Worm (Caenorhabditis elegans) whole organism, L1 larva: ENCODE data around the gene F49E12.10.

Experiments used
- C16A3.4 ChIP-seq: fragments of 150-350 bp; optimal IDR thresholded peaks from 2 replicates; lab custom pipeline; 2014; ENCODE audit warnings: missing biosample characterization, missing genetic modification characterization
- F16B12.6 ChIP-seq: fragments of 150-350 bp; optimal IDR thresholded peaks from 2 replicates; lab custom pipeline; 2014; ENCODE audit warnings: missing biosample characterization, missing genetic modification characterization
- aha-1 ChIP-seq: fragments of 150-350 bp; optimal IDR thresholded peaks from 2 replicates; lab custom pipeline; 2014; ENCODE audit warnings: missing biosample characterization, missing genetic modification characterization
- ama-1 ChIP-seq: fragments of 150-350 bp; optimal IDR thresholded peaks from 2 replicates; lab custom pipeline; 2014
- blmp-1 ChIP-seq: fragments of 150-350 bp; optimal IDR thresholded peaks from 2 replicates; lab custom pipeline; 2014; ENCODE audit warnings: missing biosample characterization, missing genetic modification characterization
- ceh-8 ChIP-seq: fragments of 200-800 bp; sonication (Bioruptor generic); optimal IDR thresholded peaks from 2 replicates; lab custom pipeline; 2018; ENCODE audit warnings: mild to moderate bottlenecking, missing genetic modification characterization, moderate library complexity, missing compliant biosample characterization
- ces-1 ChIP-seq: fragments of 150-350 bp; optimal IDR thresholded peaks from 2 replicates; lab custom pipeline; 2014; ENCODE audit warnings: missing biosample characterization, missing genetic modification reagents, missing genetic modification characterization
- dsc-1 ChIP-seq: sonication (generic microtip); optimal IDR thresholded peaks from 2 replicates; lab custom pipeline; 2016; ENCODE audit warnings: mild to moderate bottlenecking, missing genetic modification characterization, missing compliant biosample characterization
- efl-1 ChIP-seq, 4 experiments: fragments of 150-350 bp; optimal IDR thresholded peaks in 3 of 4; peaks in 1 of 4; 1 replicate in 1 of 4; 2 replicates in 3 of 4; lab custom pipeline; 2014; ENCODE audit warnings: missing biosample characterization in 2 of 4, missing genetic modification characterization in 2 of 4, missing genetic modification reagents in 2 of 4
- efl-3 ChIP-seq: fragments of 200-800 bp; sonication (Bioruptor generic); optimal IDR thresholded peaks from 2 replicates; lab custom pipeline; 2018; ENCODE audit warnings: mild to moderate bottlenecking, missing genetic modification characterization, missing compliant biosample characterization
- egl-13 ChIP-seq: sonication (generic microtip); optimal IDR thresholded peaks from 2 replicates; lab custom pipeline; 2016; ENCODE audit warnings: missing genotype, missing genetic modification reagents, missing genetic modification characterization, missing compliant biosample characterization
- elt-2 ChIP-seq: sonication (generic microtip); optimal IDR thresholded peaks from 2 replicates; lab custom pipeline; 2016; ENCODE audit warnings: missing genetic modification characterization, mild to moderate bottlenecking, inconsistent platforms, missing compliant biosample characterization, missing genetic modification reagents
- ets-5 ChIP-seq: fragments of 200-800 bp; sonication (Bioruptor generic); IDR thresholded peaks from 2 replicates; pipeline ENCODE4 v1.3.6; 2022; ENCODE audit warnings: missing genetic modification characterization, missing compliant biosample characterization
- fkh-4 ChIP-seq: sonication (generic microtip); optimal IDR thresholded peaks from 2 replicates; lab custom pipeline; 2016; ENCODE audit warnings: missing compliant biosample characterization, missing genetic modification characterization, borderline replicate concordance
- fkh-8 ChIP-seq: sonication (generic microtip); optimal IDR thresholded peaks from 2 replicates; lab custom pipeline; 2016; ENCODE audit warnings: mild to moderate bottlenecking, missing genetic modification characterization, missing compliant biosample characterization
- fos-1 ChIP-seq: fragments of 150-350 bp; optimal IDR thresholded peaks from 2 replicates; lab custom pipeline; 2014; ENCODE audit warnings: missing biosample characterization, missing genetic modification characterization
- hlh-17 ChIP-seq: fragments of 200-800 bp; sonication (Bioruptor generic); optimal IDR thresholded peaks from 2 replicates; lab custom pipeline; 2018; ENCODE audit warnings: missing genetic modification characterization, mild to moderate bottlenecking, missing compliant biosample characterization, moderate library complexity, borderline replicate concordance
- isw-1 ChIP-seq: fragments of 200-800 bp; sonication (Bioruptor generic); IDR thresholded peaks from 2 replicates; pipeline ENCODE4 v1.3.6; 2022; ENCODE audit warnings: missing genetic modification characterization, missing compliant biosample characterization
- jun-1 ChIP-seq: fragments of 150-350 bp; optimal IDR thresholded peaks from 2 replicates; lab custom pipeline; 2014; ENCODE audit warnings: missing biosample characterization, missing genetic modification reagents, missing genetic modification characterization
- lin-14 ChIP-seq: fragments of 200-800 bp; sonication (Bioruptor generic); optimal IDR thresholded peaks from 2 replicates; lab custom pipeline; 2018; ENCODE audit warnings: mild to moderate bottlenecking, missing genetic modification characterization, moderate library complexity, missing compliant biosample characterization
- lin-35 ChIP-seq, 2 experiments: fragments of 150-350 bp; optimal IDR thresholded peaks; 2 replicates each; lab custom pipeline; 2014; ENCODE audit warnings: missing biosample characterization in 2 of 2, missing genetic modification characterization in 2 of 2, missing genetic modification reagents in 2 of 2
- lin-39 ChIP-seq: fragments of 150-350 bp; optimal IDR thresholded peaks from 2 replicates; lab custom pipeline; 2014; ENCODE audit warnings: missing biosample characterization, missing genetic modification reagents, missing genetic modification characterization
- lir-3 ChIP-seq: sonication (generic microtip); optimal IDR thresholded peaks from 2 replicates; lab custom pipeline; 2016; ENCODE audit warnings: mild to moderate bottlenecking, missing genetic modification characterization, moderate library complexity, missing compliant biosample characterization; ENCODE audit not compliant: poor library complexity
- mef-2 ChIP-seq: fragments of 150-350 bp; optimal IDR thresholded peaks from 2 replicates; lab custom pipeline; 2014; ENCODE audit warnings: missing biosample characterization, missing genetic modification characterization
- nhr-237 ChIP-seq: fragments of 150-350 bp; optimal IDR thresholded peaks from 2 replicates; lab custom pipeline; 2014; ENCODE audit warnings: missing biosample characterization, missing genetic modification characterization
- nhr-47 ChIP-seq: sonication (generic microtip); optimal IDR thresholded peaks from 2 replicates; lab custom pipeline; 2016; ENCODE audit warnings: mild to moderate bottlenecking, missing genetic modification characterization, moderate library complexity, missing compliant biosample characterization
- nhr-85 ChIP-seq: sonication (generic microtip); peaks from one replicate; lab custom pipeline; 2016; ENCODE audit warnings: missing genetic modification characterization, inconsistent platforms, missing compliant biosample characterization
- pag-3 ChIP-seq: sonication (generic microtip); optimal IDR thresholded peaks from 2 replicates; lab custom pipeline; 2017; ENCODE audit warnings: missing genetic modification characterization, mild to moderate bottlenecking, missing compliant biosample characterization, antibody characterized with exemption, borderline replicate concordance; ENCODE audit not compliant: insufficient read depth
- pqm-1 ChIP-seq: sonication (generic microtip); optimal IDR thresholded peaks from 3 replicates; lab custom pipeline; 2017; ENCODE audit warnings: missing biosample characterization, missing genetic modification characterization
- sox-4 ChIP-seq: sonication (generic microtip); optimal IDR thresholded peaks from 2 replicates; lab custom pipeline; 2016; ENCODE audit warnings: missing genetic modification characterization, missing compliant biosample characterization
- sptf-1 ChIP-seq: fragments of 150-350 bp; optimal IDR thresholded peaks from 2 replicates; lab custom pipeline; 2014; ENCODE audit warnings: missing biosample characterization, missing genetic modification characterization
- swsn-7 ChIP-seq: sonication (generic microtip); optimal IDR thresholded peaks from 2 replicates; lab custom pipeline; 2016; ENCODE audit warnings: missing genetic modification characterization, missing compliant biosample characterization
- tlp-1 ChIP-seq: fragments of 150-350 bp; optimal IDR thresholded peaks from 2 replicates; lab custom pipeline; 2014; ENCODE audit warnings: missing biosample characterization, missing genetic modification characterization
- unc-62 ChIP-seq: fragments of 150-350 bp; optimal IDR thresholded peaks from 2 replicates; lab custom pipeline; 2014; ENCODE audit warnings: missing biosample characterization, missing genetic modification reagents, missing genetic modification characterization
- xbp-1 ChIP-seq: sonication (generic microtip); optimal IDR thresholded peaks from 2 replicates; lab custom pipeline; 2016; ENCODE audit warnings: missing genetic modification characterization, missing compliant biosample characterization
- zag-1 ChIP-seq: fragments of 150-350 bp; optimal IDR thresholded peaks from 2 replicates; lab custom pipeline; 2014; ENCODE audit warnings: missing biosample characterization, missing genetic modification characterization
- ztf-11 ChIP-seq, 2 experiments: sonication (generic microtip); optimal IDR thresholded peaks; 2 replicates each; lab custom pipeline; 2016 to 2017; ENCODE audit warnings: missing genetic modification characterization in 2 of 2, missing biosample characterization in 1 of 2, missing compliant biosample characterization in 1 of 2
- ztf-4 ChIP-seq: fragments of 150-350 bp; optimal IDR thresholded peaks from 2 replicates; lab custom pipeline; 2014; ENCODE audit warnings: missing biosample characterization, missing genetic modification characterization

F49E12.10 gene

DNA sequence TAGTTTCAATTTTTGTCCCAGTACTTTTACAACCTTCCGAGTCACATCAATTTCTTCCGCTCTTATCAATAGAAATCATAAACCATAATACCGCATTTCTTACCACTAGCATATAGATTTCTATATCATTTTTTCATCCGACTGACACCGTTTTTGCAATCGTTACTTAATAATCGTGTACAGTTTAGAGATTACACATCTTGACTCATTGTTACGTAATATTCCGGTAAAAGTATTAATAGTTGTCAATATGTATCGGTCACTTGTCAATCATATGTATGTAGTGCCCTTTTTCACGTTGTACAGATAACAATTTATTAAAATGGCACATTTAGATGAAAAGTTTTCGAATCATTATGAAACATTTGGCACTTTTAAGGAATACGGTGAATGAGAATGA lies 9.1 kb downstream of the F49E12.10 start:
- TF ChIP-seq xbp-1 (tag; lab: Kevin White, UChicago) (no peak), ama-1 (lab: Kevin White, UChicago) (no peak), sptf-1 (tag; lab: Kevin White, UChicago) (no peak), ztf-4 (tag; lab: Kevin White, UChicago) (no peak), aha-1 (tag; lab: Kevin White, UChicago) (no peak), unc-62 (GFP tag; lab: Kevin White, UChicago) (no peak), dsc-1 (no peak), elt-2 (peak; percentile 77), jun-1 (peak; percentile 48), fkh-8 (tag; lab: Kevin White, UChicago) (no peak), fkh-4 (tag; lab: Kevin White, UChicago) (no peak), isw-1 (GFP tag; lab: Robert Waterston, UW) (no peak), nhr-47 (tag; lab: Kevin White, UChicago) (no peak), nhr-237 (tag; lab: Kevin White, UChicago) (no peak), sox-4 (tag; lab: Kevin White, UChicago) (no peak), pqm-1 (tag; lab: Kevin White, UChicago) (no peak)

DNA sequence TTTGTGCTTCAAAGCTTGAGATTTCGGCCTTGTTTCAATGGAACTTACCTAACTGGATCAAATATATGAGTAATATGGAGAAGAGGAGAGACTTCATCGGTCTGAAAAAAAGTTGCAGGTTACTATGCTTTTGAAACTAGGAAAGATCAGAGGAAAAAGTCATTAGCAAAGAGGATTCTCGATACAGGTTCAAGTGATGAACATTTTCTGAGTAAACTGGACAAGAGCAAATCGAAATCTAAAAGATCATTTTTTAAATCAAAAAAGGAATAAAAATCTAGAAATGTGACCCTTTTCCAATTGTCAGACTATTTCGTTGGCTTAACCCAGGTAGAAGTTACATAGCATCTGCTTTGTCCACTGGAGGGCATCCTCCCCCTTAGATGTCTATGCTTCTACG lies 13.9 kb downstream of the F49E12.10 start, which contains the start of gene skpo-1:
Gene skpo-1, minus strand, starts transcription at position 101 of the 400 bp plus-strand sequence.
- TF ChIP-seq nhr-85 (tag; lab: Kevin White, UChicago) (no peak), efl-1 (optimal IDR thresholded peaks at IDR 0.05; lab: Kevin White, UChicago) (no peak), efl-1 (GFP tag; optimal IDR thresholded peaks at IDR 0.05 in 1 of 2; lab: Kevin White, UChicago) (peak in 1 of 2 experiments; percentile 10)

DNA sequence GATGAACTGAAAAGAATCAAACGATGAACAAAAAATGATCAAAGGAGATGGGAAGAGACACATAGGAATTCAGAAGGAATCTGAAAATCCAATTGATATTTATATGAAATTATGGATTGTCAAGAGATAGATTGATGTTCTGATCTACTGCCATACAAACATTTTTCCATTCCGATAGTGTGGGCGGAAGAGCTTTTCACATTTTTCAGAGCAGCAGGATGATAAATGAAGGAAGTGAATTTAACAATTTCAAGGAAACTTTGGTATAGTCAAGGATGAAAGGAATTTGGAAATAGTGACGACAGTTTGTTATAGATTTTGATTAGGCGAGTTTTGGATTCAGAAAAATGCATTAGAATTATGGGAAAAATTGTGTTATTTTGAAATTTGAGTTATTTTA lies 14.5 kb downstream of the F49E12.10 start, which contains the start of gene ubc-24:
Gene ubc-24, plus strand, starts transcription at position 301 of the 400 bp plus-strand sequence.
- no peak for TF ChIP-seq efl-3
- no peak for TF ChIP-seq ztf-4 (tag; lab: Kevin White, UChicago)
- no peak for TF ChIP-seq pag-3 (tag; lab: Kevin White, UChicago)
- no peak for TF ChIP-seq F16B12.6
- no peak for TF ChIP-seq ets-5 (GFP tag; lab: Robert Waterston, UW)
- no peak for TF ChIP-seq mef-2 (tag; lab: Kevin White, UChicago)
- no peak for TF ChIP-seq nhr-237 (tag; lab: Kevin White, UChicago)

DNA sequence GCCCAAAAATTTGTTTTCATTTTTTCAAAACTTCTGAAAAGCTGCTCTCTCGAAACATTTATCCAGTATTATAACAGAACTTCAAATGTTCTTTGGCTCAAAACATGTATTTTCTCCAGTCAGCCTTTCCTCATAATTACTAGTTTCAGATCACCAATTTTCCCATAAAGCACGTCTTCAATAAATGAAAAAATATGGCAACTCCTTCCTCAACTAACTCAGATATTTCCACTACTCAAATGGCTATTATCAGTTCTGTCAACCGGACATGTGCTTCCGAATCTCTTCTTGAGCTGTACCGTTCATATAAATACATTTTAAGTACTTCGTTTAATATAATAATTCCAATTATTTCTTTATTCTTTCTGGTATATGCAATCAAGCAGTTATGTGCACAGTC lies 16.6 kb downstream of the F49E12.10 start, which contains the start of gene sra-13:
Gene sra-13, plus strand, starts transcription at position 195 of the 400 bp plus-strand sequence.
- TF ChIP-seq lir-3 (tag; lab: Kevin White, UChicago) (no peak), hlh-17 (no peak), ces-1 (no peak)

DNA sequence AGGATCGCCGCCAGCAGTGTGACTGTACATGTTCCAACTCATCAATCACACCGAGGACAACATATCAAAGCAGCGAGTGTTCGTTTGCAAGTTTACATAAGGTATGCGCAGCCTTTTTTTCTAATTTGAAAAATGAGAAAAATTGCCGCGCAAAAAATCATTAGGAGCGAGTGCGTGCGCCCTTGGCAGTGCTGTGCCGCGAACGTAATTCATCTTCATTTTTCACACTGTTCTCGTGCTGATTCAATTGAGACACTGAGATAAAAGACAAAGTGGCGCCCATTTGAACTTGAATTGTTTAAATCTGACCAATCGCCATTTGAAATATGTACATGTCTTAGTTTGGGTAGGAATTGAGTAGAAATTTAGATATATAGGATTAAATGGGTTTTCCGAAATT lies 18.7 kb downstream of the F49E12.10 start:
- TF ChIP-seq ztf-11 (tag; optimal IDR thresholded peaks at IDR 0.05; lab: Kevin White, UChicago): peak in 1 of 2 experiments; percentile 28
- TF ChIP-seq lin-39 (tag; lab: Kevin White, UChicago): peak; percentile 60
- TF ChIP-seq nhr-237 (tag; lab: Kevin White, UChicago): no peak
- no peak for TF ChIP-seq sox-4 (tag; lab: Kevin White, UChicago)
- no peak for TF ChIP-seq C16A3.4
- TF ChIP-seq zag-1 (tag; lab: Kevin White, UChicago): no peak
- TF ChIP-seq xbp-1 (tag; lab: Kevin White, UChicago): no peak
- TF ChIP-seq efl-3: peak; percentile 50
- TF ChIP-seq swsn-7 (tag; lab: Kevin White, UChicago): no peak
- peak; percentile 45 for TF ChIP-seq lin-14 (GFP tag; lab: Kevin White, UChicago)
- no peak for TF ChIP-seq lin-35 (GFP tag; optimal IDR thresholded peaks at IDR 0.05; lab: Kevin White, UChicago)
- no peak for TF ChIP-seq unc-62 (GFP tag; lab: Kevin White, UChicago)
- TF ChIP-seq egl-13: no peak
- TF ChIP-seq fos-1 (tag; lab: Kevin White, UChicago): no peak
- TF ChIP-seq nhr-85 (tag; lab: Kevin White, UChicago): peak; percentile 82
- TF ChIP-seq tlp-1: no peak
- no peak for TF ChIP-seq ceh-8 (GFP tag; lab: Kevin White, UChicago)
- TF ChIP-seq blmp-1: peak; percentile 17
